Fruit fly (Drosophila melanogaster): ENCODE data around the gene SmB.

Gene SmB

DNA sequence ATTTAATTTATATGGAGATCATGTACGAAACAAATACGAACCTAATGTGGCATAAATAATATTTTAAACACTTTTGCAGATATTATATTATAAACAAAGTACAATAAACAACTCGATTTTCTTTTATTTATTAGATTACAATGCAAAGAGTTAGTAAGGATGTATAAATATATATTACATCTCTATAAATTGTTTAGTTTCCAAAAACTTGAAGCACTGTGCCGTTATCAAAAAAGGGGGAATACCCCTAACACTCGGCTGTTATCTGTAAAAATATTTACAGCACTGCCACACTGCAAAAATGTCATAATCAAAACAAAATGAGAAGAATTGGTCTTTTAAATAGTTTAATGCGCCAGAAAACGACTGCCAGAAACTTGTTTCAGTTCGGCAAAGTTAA lies 2.1 kb upstream of the SmB start, which contains the start of gene CG5188 (continued):
- no peak for TF ChIP-seq Stat92E (GFP tag; optimal IDR thresholded peaks at IDR 0.05)
- no peak for TF ChIP-seq sim (GFP tag; IDR thresholded peaks at IDR 0.05)
- no peak for TF ChIP-seq CG30431 (GFP tag; optimal IDR thresholded peaks at IDR 0.05)
- 0 out of 2 replicates have a peak, but pooled peaks have one; percentile 44 for TF ChIP-seq CG1024 (GFP tag; IDR thresholded peaks at IDR 0.05)
- no peak for TF ChIP-seq Ptx1 (GFP tag; IDR thresholded peaks at IDR 0.05)
- TF ChIP-seq CG31365 (tag; optimal IDR thresholded peaks at IDR 0.05), result no peak
- peak; percentile 56 for TF ChIP-seq CG2120 (GFP tag; optimal IDR thresholded peaks at IDR 0.05)
- no peak for TF ChIP-seq CG13624 (GFP tag; optimal IDR thresholded peaks at IDR 0.05)
- TF ChIP-seq lov (optimal IDR thresholded peaks at IDR 0.05), result no peak
- no peak for TF ChIP-seq lov (GFP tag; IDR thresholded peaks at IDR 0.05)
- no peak for TF ChIP-seq CG18476 (GFP tag; optimal IDR thresholded peaks at IDR 0.05)
- no peak for TF ChIP-seq hkb (optimal IDR thresholded peaks at IDR 0.05)
- peak; percentile 61; the same call in 1 of the 2 replicates for TF ChIP-seq hkb (GFP tag; IDR thresholded peaks at IDR 0.05)
- no peak for TF ChIP-seq Bteb2 (GFP tag; optimal IDR thresholded peaks at IDR 0.05)
- no peak for TF ChIP-seq CG17568 (GFP tag; optimal IDR thresholded peaks at IDR 0.05)
- TF ChIP-seq az2 (GFP tag; optimal IDR thresholded peaks at IDR 0.05), result peak; percentile 68
- peak; percentile 21 for TF ChIP-seq CG1647 (GFP tag; optimal IDR thresholded peaks at IDR 0.05)
- TF ChIP-seq jumu (GFP tag; optimal IDR thresholded peaks at IDR 0.05), result peak; percentile 13
- TF ChIP-seq ranshi (GFP tag; IDR thresholded peaks at IDR 0.05), result peak; percentile 59; the same call in 1 of the 2 replicates
- TF ChIP-seq lbe (GFP tag; optimal IDR thresholded peaks at IDR 0.05), result peak; percentile 14
- no peak for TF ChIP-seq mirr (GFP tag; optimal IDR thresholded peaks at IDR 0.05)
- TF ChIP-seq nom (GFP tag; optimal IDR thresholded peaks at IDR 0.05), result peak; percentile 49
- TF ChIP-seq HHEX (GFP tag; optimal IDR thresholded peaks at IDR 0.05), result no peak
- peak; percentile 53 for TF ChIP-seq CG8924 (tag; optimal IDR thresholded peaks at IDR 0.05)
- TF ChIP-seq sens-2 (GFP tag; IDR thresholded peaks at IDR 0.05), result no peak
- no peak for TF ChIP-seq slp2 (GFP tag; optimal IDR thresholded peaks at IDR 0.05)
- peak; percentile 26 for TF ChIP-seq CG10654 (GFP tag; optimal IDR thresholded peaks at IDR 0.05)
- TF ChIP-seq ac (GFP tag; optimal IDR thresholded peaks at IDR 0.05), result no peak
- TF ChIP-seq ash1 (GFP tag; optimal IDR thresholded peaks at IDR 0.05), result no peak
- TF ChIP-seq bigmax (GFP tag; optimal IDR thresholded peaks at IDR 0.05), result no peak
- no peak; the same call in 2 of the 3 replicates for TF ChIP-seq dysf (GFP tag; IDR thresholded peaks at IDR 0.05)
- 0 out of 4 replicates have a peak, but pooled peaks have one; percentile 20 for TF ChIP-seq chinmo (GFP tag; IDR thresholded peaks at IDR 0.05; ENCODE audit: partially characterized antibody)
- TF ChIP-seq CG14014 (GFP tag; IDR thresholded peaks at IDR 0.05), result peak; percentile 35; the same call in 1 of the 2 replicates
- peak; percentile 63; the same call in 2 of the 3 replicates for TF ChIP-seq CG34422 (GFP tag; IDR thresholded peaks at IDR 0.05)
- TF ChIP-seq CoRest (tag; optimal IDR thresholded peaks at IDR 0.05), result peak; percentile 51
- TF ChIP-seq unc-4 (GFP tag; IDR thresholded peaks at IDR 0.05; ENCODE audit: partially characterized antibody), result 0 out of 2 replicates have a peak, but pooled peaks have one; percentile 26
- TF ChIP-seq CG16779 (GFP tag; IDR thresholded peaks at IDR 0.05), result no peak
- peak; percentile 60 for TF ChIP-seq ssp (GFP tag; IDR thresholded peaks at IDR 0.05)
- TF ChIP-seq Ssrp (tag; optimal IDR thresholded peaks at IDR 0.05), result peak; percentile 26
- peak; percentile 31; the same call in 1 of the 2 replicates for TF ChIP-seq sob (GFP tag; IDR thresholded peaks at IDR 0.05)
- no peak for TF ChIP-seq Doc2 (GFP tag; IDR thresholded peaks at IDR 0.05)
- peak; percentile 35; the same call in 1 of the 4 replicates for TF ChIP-seq Dll (GFP tag; IDR thresholded peaks at IDR 0.05; ENCODE audit: partially characterized antibody)
- TF ChIP-seq CG8388 (GFP tag; optimal IDR thresholded peaks at IDR 0.05), result peak; percentile 99
- TF ChIP-seq eve (GFP tag; optimal IDR thresholded peaks at IDR 0.05), result no peak
- peak; percentile 28 for TF ChIP-seq CG1603 (tag; optimal IDR thresholded peaks at IDR 0.05)
- TF ChIP-seq CG8359 (GFP tag; optimal IDR thresholded peaks at IDR 0.05; ENCODE audit: borderline replicate concordance), result no peak
- no peak for TF ChIP-seq Tbp (GFP tag; optimal IDR thresholded peaks at IDR 0.05)
- TF ChIP-seq CG4328 (GFP tag; optimal IDR thresholded peaks at IDR 0.05), result no peak
- peak; percentile 67 for TF ChIP-seq CG12391 (tag; optimal IDR thresholded peaks at IDR 0.05)
- TF ChIP-seq MTF-1 (GFP tag; optimal IDR thresholded peaks at IDR 0.05; ENCODE audit: borderline replicate concordance), result no peak
- peak; percentile 9 for TF ChIP-seq CG1529 (GFP tag; optimal IDR thresholded peaks at IDR 0.05)
